Worm (Caenorhabditis elegans): Measurements from ENCODE around the gene lyst-1.
A peak's percentile ranks its signal among the peaks of the same experiment; 100 is the strongest.

lyst-1 gene

ce11 chrX:12182684-12183477, 41.9 kb upstream of the lyst-1 start (continued):
- TF ChIP-seq snu-23 (GFP tag; optimal IDR thresholded peaks at IDR 0.05) (no peak), rnt-1 (tag; optimal IDR thresholded peaks at IDR 0.05) (peak; percentile 24), jun-1 (tag; optimal IDR thresholded peaks at IDR 0.05) (no peak), pax-3 (tag; optimal IDR thresholded peaks at IDR 0.05) (no peak), nhr-19 (GFP tag; conservative IDR thresholded peaks at IDR 0.05) (no peak), mab-9 (GFP tag; IDR thresholded peaks at IDR 0.05) (no peak), blmp-1 (tag; optimal IDR thresholded peaks at IDR 0.05) (peak; percentile 29), pag-3 (tag; optimal IDR thresholded peaks at IDR 0.05; ENCODE audit: borderline replicate concordance, insufficient read depth) (no peak), ztf-11 (tag; optimal IDR thresholded peaks at IDR 0.05) (peak in 1 of 2 experiments; percentile 65), C34B4.2 (tag; optimal IDR thresholded peaks at IDR 0.05) (no peak), fkh-10 (GFP tag; optimal IDR thresholded peaks at IDR 0.05) (no peak), ztf-4 (tag; optimal IDR thresholded peaks at IDR 0.05) (no peak)

ce11 chrX:12181606-12182005, 40.7 kb upstream of the lyst-1 start:
- TF ChIP-seq lin-14 (GFP tag; optimal IDR thresholded peaks at IDR 0.05) (peak; percentile 16), blmp-1 (tag; optimal IDR thresholded peaks at IDR 0.05) (peak; percentile 24), nhr-237 (tag; optimal IDR thresholded peaks at IDR 0.05) (no peak), dsc-1 (tag; optimal IDR thresholded peaks at IDR 0.05) (peak; percentile 63)

DNA sequence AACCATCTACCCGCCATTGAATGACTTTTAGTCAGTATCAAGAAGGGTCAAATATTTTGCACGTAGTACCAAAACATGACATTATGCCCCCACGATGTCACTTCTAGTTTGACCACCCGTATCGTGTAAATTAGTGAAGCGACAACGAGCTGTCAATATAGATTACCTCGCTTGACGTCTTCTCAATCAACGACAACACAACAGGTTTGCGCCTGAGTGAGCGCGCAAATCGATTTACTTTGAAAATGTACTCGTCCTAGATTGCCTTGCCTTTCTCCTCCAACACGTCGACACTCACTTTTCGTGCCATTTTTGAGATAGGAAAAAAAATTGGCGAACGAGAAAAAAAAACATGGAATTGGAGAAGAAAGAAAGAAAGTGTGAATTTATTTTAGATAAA, 39.7 kb upstream of the lyst-1 start:
- no peak for TF ChIP-seq nhr-12 (tag; optimal IDR thresholded peaks at IDR 0.05)
- no peak for TF ChIP-seq snpc-4 (tag; optimal IDR thresholded peaks at IDR 0.05)
- peak; percentile 80 for TF ChIP-seq nhr-20 (tag; optimal IDR thresholded peaks at IDR 0.05)
- TF ChIP-seq nhr-84 (tag; optimal IDR thresholded peaks at IDR 0.05), result no peak
- peak; percentile 26 for TF ChIP-seq nhr-47 (tag; optimal IDR thresholded peaks at IDR 0.05)
- TF ChIP-seq efl-3 (GFP tag; optimal IDR thresholded peaks at IDR 0.05), result no peak
- no peak for TF ChIP-seq aly-2 (tag; optimal IDR thresholded peaks at IDR 0.05)
- no peak for TF ChIP-seq nhr-76 (tag; optimal IDR thresholded peaks at IDR 0.05)
- TF ChIP-seq nhr-11 (tag; optimal IDR thresholded peaks at IDR 0.05), result no peak
- TF ChIP-seq fos-1 (tag; optimal IDR thresholded peaks at IDR 0.05), result no peak
- no peak for TF ChIP-seq ztf-4 (tag; optimal IDR thresholded peaks at IDR 0.05)
- TF ChIP-seq egl-27 (tag; optimal IDR thresholded peaks at IDR 0.05), result no peak
- TF ChIP-seq ceh-82 (tag; optimal IDR thresholded peaks at IDR 0.05), result peak in 1 of 3 experiments; percentile 25
- no peak for TF ChIP-seq ceh-63 (GFP tag; optimal IDR thresholded peaks at IDR 0.05)
- TF ChIP-seq elt-2 (tag; optimal IDR thresholded peaks at IDR 0.05), result no peak
- no peak for TF ChIP-seq ceh-90 (tag; optimal IDR thresholded peaks at IDR 0.05)
- peak; percentile 83 for TF ChIP-seq lin-14 (GFP tag; optimal IDR thresholded peaks at IDR 0.05)
- no peak for TF ChIP-seq dsc-1 (tag; optimal IDR thresholded peaks at IDR 0.05)
- no peak for TF ChIP-seq mef-2 (tag; optimal IDR thresholded peaks at IDR 0.05)
- peak; percentile 96 for TF ChIP-seq nhr-85 (tag)
- TF ChIP-seq ets-5 (GFP tag; IDR thresholded peaks at IDR 0.05), result no peak
- no peak for TF ChIP-seq nhr-77 (tag; optimal IDR thresholded peaks at IDR 0.05)
- TF ChIP-seq blmp-1 (tag; optimal IDR thresholded peaks at IDR 0.05), result peak; percentile 91
- peak; percentile 62 for TF ChIP-seq nhr-71 (tag; optimal IDR thresholded peaks at IDR 0.05)
- no peak for TF ChIP-seq sup-37 (GFP tag; optimal IDR thresholded peaks at IDR 0.05)
- no peak for TF ChIP-seq unc-62 (GFP tag; optimal IDR thresholded peaks at IDR 0.05)
- peak; percentile 40 for TF ChIP-seq nhr-90 (tag; optimal IDR thresholded peaks at IDR 0.05; ENCODE audit: poor library complexity)
- TF ChIP-seq zag-1 (tag; optimal IDR thresholded peaks at IDR 0.05), result no peak
- peak; percentile 1 to 44 for TF ChIP-seq lin-35 (GFP tag; optimal IDR thresholded peaks at IDR 0.05)
- no peak for TF ChIP-seq lir-3 (tag; optimal IDR thresholded peaks at IDR 0.05; ENCODE audit: poor library complexity)
- no peak for TF ChIP-seq Y116A8C.19 (tag; optimal IDR thresholded peaks at IDR 0.05; ENCODE audit: borderline replicate concordance)
- TF ChIP-seq lsy-2 (tag; optimal IDR thresholded peaks at IDR 0.05), result peak in 1 of 2 experiments; percentile 52
- TF ChIP-seq F16B12.6 (tag; optimal IDR thresholded peaks at IDR 0.05), result no peak
- no peak for TF ChIP-seq alr-1 (tag; optimal IDR thresholded peaks at IDR 0.05; ENCODE audit: borderline replicate concordance)
- TF ChIP-seq fkh-4 (tag; optimal IDR thresholded peaks at IDR 0.05; ENCODE audit: borderline replicate concordance), result no peak
- peak; percentile 48 for TF ChIP-seq nhr-19 (GFP tag; conservative IDR thresholded peaks at IDR 0.05)
- no peak for TF ChIP-seq pax-3 (tag; optimal IDR thresholded peaks at IDR 0.05)
